Fruit fly (Drosophila melanogaster) whole organism, embryonic: ENCODE data around the gene ND-PDSW.

Source experiments
- Bdp1 ChIP-seq: fragments of 200-800 bp; sonication (Bioruptor generic); optimal IDR thresholded peaks from 3 replicates; lab custom pipeline; 2016; ENCODE audit warnings: missing biosample characterization, missing genetic modification characterization
- C15 ChIP-seq: fragments of 200-800 bp; sonication (Bioruptor generic); IDR thresholded peaks from 3 replicates; pipeline ENCODE4 v1.3.6; 2022; ENCODE audit warnings: missing biosample characterization, missing genetic modification characterization
- CG10147 ChIP-seq: fragments of 200-800 bp; sonication (Bioruptor generic); optimal IDR thresholded peaks from 2 replicates; lab custom pipeline; 2019; ENCODE audit warnings: missing biosample characterization, mild to moderate bottlenecking, missing genetic modification characterization, moderate library complexity
- CG1024 ChIP-seq: fragments of 200-800 bp; sonication (Bioruptor generic); IDR thresholded peaks from 2 replicates; pipeline ENCODE4 v1.3.6; 2022; ENCODE audit warnings: missing biosample characterization, missing genetic modification characterization
- CG11456 ChIP-seq: fragments of 200-800 bp; sonication (Bioruptor generic); IDR thresholded peaks from 3 replicates; pipeline ENCODE4 v1.3.6; 2022; ENCODE audit warnings: missing biosample characterization, missing genetic modification characterization
- CG11560 ChIP-seq: fragments of 200-800 bp; sonication (Bioruptor generic); IDR thresholded peaks from 3 replicates; pipeline ENCODE4 v1.3.6; 2022; ENCODE audit warnings: missing biosample characterization, missing genetic modification characterization
- CG12071 ChIP-seq: fragments of 200-800 bp; sonication (Bioruptor generic); optimal IDR thresholded peaks from 3 replicates; lab custom pipeline; 2018; ENCODE audit warnings: missing biosample characterization, mild to moderate bottlenecking, missing genetic modification characterization
- CG1602 ChIP-seq: fragments of 200-800 bp; sonication (Bioruptor generic); optimal IDR thresholded peaks from 3 replicates; lab custom pipeline; 2016; ENCODE audit warnings: missing biosample characterization, missing genetic modification characterization
- CG17361 ChIP-seq: fragments of 200-800 bp; sonication (Bioruptor generic); IDR thresholded peaks from 3 replicates; pipeline ENCODE4 v1.3.6; 2022; ENCODE audit warnings: missing biosample characterization, missing genetic modification characterization
- CG1792 ChIP-seq: fragments of 200-800 bp; sonication (Bioruptor generic); optimal IDR thresholded peaks from 2 replicates; lab custom pipeline; 2016; ENCODE audit warnings: missing biosample characterization, missing genetic modification characterization
- CG18476 ChIP-seq: fragments of 200-800 bp; sonication (Bioruptor generic); optimal IDR thresholded peaks from 2 replicates; lab custom pipeline; 2016; ENCODE audit warnings: missing biosample characterization, mild to moderate bottlenecking, missing genetic modification characterization
- CG2199 ChIP-seq: fragments of 200-800 bp; sonication (Bioruptor generic); IDR thresholded peaks from 3 replicates; pipeline ENCODE4 v1.3.6; 2022; ENCODE audit warnings: missing biosample characterization, missing genetic modification characterization
- CG3163 ChIP-seq: fragments of 200-800 bp; sonication (Bioruptor generic); optimal IDR thresholded peaks from 3 replicates; lab custom pipeline; 2016; ENCODE audit warnings: missing biosample characterization, missing genetic modification characterization
- CG32767 ChIP-seq: fragments of 200-800 bp; sonication (Bioruptor generic); IDR thresholded peaks from 2 replicates; pipeline ENCODE4 v1.3.6; 2022; ENCODE audit warnings: missing biosample characterization, missing genetic modification characterization
- CG42726 ChIP-seq: fragments of 200-800 bp; sonication (Bioruptor generic); IDR thresholded peaks from 2 replicates; pipeline ENCODE4 v1.3.6; 2022; ENCODE audit warnings: missing biosample characterization, missing genetic modification characterization; ENCODE audit not compliant: partially characterized antibody
- CG4360 ChIP-seq: fragments of 200-800 bp; sonication (Bioruptor generic); IDR thresholded peaks from 2 replicates; pipeline ENCODE4 v1.3.6; 2022; ENCODE audit warnings: missing biosample characterization, missing genetic modification characterization
- CG4404 ChIP-seq: fragments of 200-800 bp; sonication (Bioruptor generic); IDR thresholded peaks from 2 replicates; pipeline ENCODE4 v1.3.6; 2022; ENCODE audit warnings: missing biosample characterization, missing genetic modification characterization
- CG6254 ChIP-seq: fragments of 200-800 bp; sonication (Bioruptor generic); optimal IDR thresholded peaks from 3 replicates; lab custom pipeline; 2017; ENCODE audit warnings: mild to moderate bottlenecking, missing biosample characterization, missing genetic modification reagents, missing genetic modification characterization
- CG8388 ChIP-seq: fragments of 200-800 bp; sonication (Bioruptor generic); optimal IDR thresholded peaks from 2 replicates; lab custom pipeline; 2019; ENCODE audit warnings: missing biosample characterization, mild to moderate bottlenecking, missing genetic modification characterization, moderate library complexity
- CG9437 ChIP-seq: fragments of 200-800 bp; sonication (Bioruptor generic); optimal IDR thresholded peaks from 2 replicates; lab custom pipeline; 2018; ENCODE audit warnings: missing biosample characterization, mild to moderate bottlenecking, missing genetic modification characterization
- Chrac-16 ChIP-seq: fragments of 200-800 bp; sonication (Bioruptor generic); optimal IDR thresholded peaks from 3 replicates; lab custom pipeline; 2016; ENCODE audit warnings: missing biosample characterization, missing genetic modification characterization
- H15 ChIP-seq: fragments of 200-800 bp; sonication (Bioruptor generic); IDR thresholded peaks from 3 replicates; pipeline ENCODE4 v1.3.6; 2022; ENCODE audit warnings: missing biosample characterization, missing genetic modification characterization
- NC2α ChIP-seq: fragments of 200-800 bp; sonication (Bioruptor generic); optimal IDR thresholded peaks from 2 replicates; lab custom pipeline; 2016; ENCODE audit warnings: missing biosample characterization, missing genetic modification characterization
- Optix ChIP-seq: fragments of 200-800 bp; sonication (Bioruptor generic); IDR thresholded peaks from 3 replicates; pipeline ENCODE4 v1.3.6; 2022; ENCODE audit warnings: missing biosample characterization, missing genetic modification characterization
- Sry-δ ChIP-seq: fragments of 200-800 bp; sonication (Bioruptor generic); optimal IDR thresholded peaks from 2 replicates; lab custom pipeline; 2016; ENCODE audit warnings: missing biosample characterization, missing genetic modification characterization
- TFAM ChIP-seq: fragments of 200-800 bp; sonication (Bioruptor generic); optimal IDR thresholded peaks from 2 replicates; lab custom pipeline; 2017; ENCODE audit warnings: missing biosample characterization, missing genetic modification characterization, inconsistent platforms
- Xrp1 ChIP-seq: fragments of 200-800 bp; sonication (Bioruptor generic); IDR thresholded peaks from 2 replicates; pipeline ENCODE4 v1.3.6; 2022; ENCODE audit warnings: missing biosample characterization, missing genetic modification characterization
- aop ChIP-seq: fragments of 200-800 bp; sonication (Bioruptor generic); IDR thresholded peaks from 2 replicates; pipeline ENCODE4 v1.3.6; 2022; ENCODE audit warnings: missing biosample characterization, missing genetic modification characterization
- cad ChIP-seq: fragments of >200 bp; optimal IDR thresholded peaks from 2 replicates; lab custom pipeline; 2017; ENCODE audit warnings: missing biosample characterization, missing genetic modification characterization
- cg ChIP-seq: fragments of 200-800 bp; sonication (Bioruptor generic); optimal IDR thresholded peaks from 3 replicates; lab custom pipeline; 2019; ENCODE audit warnings: missing biosample characterization, mild to moderate bottlenecking, missing genetic modification characterization, moderate library complexity
- corto ChIP-seq: fragments of 200-800 bp; sonication (Bioruptor generic); optimal IDR thresholded peaks from 2 replicates; lab custom pipeline; 2016; ENCODE audit warnings: missing biosample characterization, mild to moderate bottlenecking, missing genetic modification characterization, moderate library complexity
- crol ChIP-seq: fragments of 200-800 bp; sonication (Bioruptor generic); IDR thresholded peaks from 2 replicates; pipeline ENCODE4 v1.3.6; 2022; ENCODE audit warnings: missing biosample characterization, missing genetic modification characterization
- danr ChIP-seq: fragments of 200-800 bp; sonication (Bioruptor generic); IDR thresholded peaks from 2 replicates; pipeline ENCODE4 v1.3.6; 2022; ENCODE audit warnings: missing biosample characterization, missing genetic modification characterization
- dati ChIP-seq: fragments of 200-800 bp; sonication (Bioruptor generic); IDR thresholded peaks from 2 replicates; pipeline ENCODE4 v1.3.6; 2022; ENCODE audit warnings: missing biosample characterization, missing genetic modification characterization
- dpn ChIP-seq, 2 experiments: fragments of 200-800 bp; sonication (Bioruptor generic); optimal IDR thresholded peaks; 3 replicates each; lab custom pipeline; 2016; ENCODE audit warnings: missing biosample characterization in 2 of 2, missing genetic modification characterization in 2 of 2
- esg ChIP-seq: fragments of 200-800 bp; sonication (Bioruptor generic); conservative IDR thresholded peaks from 2 replicates; pipeline ENCODE4 v1.3.6; 2022; ENCODE audit warnings: missing biosample characterization, missing genetic modification characterization
- gem ChIP-seq: fragments of 200-800 bp; sonication (Bioruptor generic); optimal IDR thresholded peaks from 2 replicates; lab custom pipeline; 2019; ENCODE audit warnings: missing biosample characterization, mild to moderate bottlenecking, missing genetic modification characterization, moderate library complexity
- hb ChIP-seq: fragments of 200-800 bp; sonication (Bioruptor generic); IDR thresholded peaks from 3 replicates; pipeline ENCODE4 v1.3.6; 2022; ENCODE audit warnings: missing biosample characterization, missing genetic modification characterization; ENCODE audit not compliant: partially characterized antibody
- insv ChIP-seq, 2 experiments: fragments of 200-800 bp; sonication (Bioruptor generic); optimal IDR thresholded peaks; 3 replicates each; lab custom pipeline; 2016 to 2018; ENCODE audit warnings: missing biosample characterization in 2 of 2, missing genetic modification characterization in 2 of 2
- kni ChIP-seq: fragments of 200-800 bp; sonication (Bioruptor generic); optimal IDR thresholded peaks from 3 replicates; lab custom pipeline; 2017; ENCODE audit warnings: mild to moderate bottlenecking, missing biosample characterization, missing genetic modification reagents, missing genetic modification characterization
- onecut ChIP-seq: fragments of 200-800 bp; sonication (Bioruptor generic); IDR thresholded peaks from 2 replicates; pipeline ENCODE4 v1.3.6; 2022; ENCODE audit warnings: missing biosample characterization, missing genetic modification characterization
- phol ChIP-seq: fragments of 200-800 bp; sonication (Bioruptor generic); optimal IDR thresholded peaks from 3 replicates; lab custom pipeline; 2018; ENCODE audit warnings: missing biosample characterization, mild to moderate bottlenecking, missing genetic modification characterization, moderate library complexity
- ro ChIP-seq: fragments of 200-800 bp; sonication (Bioruptor generic); IDR thresholded peaks from 2 replicates; pipeline ENCODE4 v1.3.6; 2022; ENCODE audit warnings: missing biosample characterization, missing genetic modification characterization
- sd ChIP-seq: fragments of 200-800 bp; sonication (Bioruptor generic); optimal IDR thresholded peaks from 3 replicates; lab custom pipeline; 2018; ENCODE audit warnings: missing biosample characterization, mild to moderate bottlenecking, missing genetic modification characterization, moderate library complexity
- sens ChIP-seq: fragments of 200-800 bp; sonication (Bioruptor generic); peaks from one replicate; lab custom pipeline; 2016; ENCODE audit warnings: missing biosample characterization, missing genetic modification characterization
- shn ChIP-seq: fragments of 200-800 bp; sonication (Bioruptor generic); optimal IDR thresholded peaks from 3 replicates; lab custom pipeline; 2016; ENCODE audit warnings: missing biosample characterization, missing genetic modification characterization
- sima ChIP-seq: fragments of 200-800 bp; sonication (Bioruptor generic); optimal IDR thresholded peaks from 2 replicates; lab custom pipeline; 2016; ENCODE audit warnings: missing biosample characterization, missing genetic modification characterization
- sna ChIP-seq: fragments of 200-800 bp; sonication (Bioruptor generic); IDR thresholded peaks from 2 replicates; pipeline ENCODE4 v1.3.6; 2022; ENCODE audit warnings: missing biosample characterization, missing genetic modification characterization; ENCODE audit not compliant: partially characterized antibody
- toy ChIP-seq: fragments of 200-800 bp; sonication (Bioruptor generic); IDR thresholded peaks from 2 replicates; pipeline ENCODE4 v1.3.6; 2022; ENCODE audit warnings: missing biosample characterization, missing genetic modification characterization
- vnd ChIP-seq: fragments of 200-800 bp; sonication (Bioruptor generic); IDR thresholded peaks from 3 replicates; pipeline ENCODE4 v1.3.6; 2022; ENCODE audit warnings: missing biosample characterization, missing genetic modification characterization; ENCODE audit not compliant: partially characterized antibody
- vvl ChIP-seq: fragments of 200-800 bp; sonication (Bioruptor generic); IDR thresholded peaks from 2 replicates; pipeline ENCODE4 v1.3.6; 2022; ENCODE audit warnings: missing biosample characterization, missing genetic modification characterization
- yki ChIP-seq: fragments of >200 bp; optimal IDR thresholded peaks from 3 replicates; lab custom pipeline; 2018

ND-PDSW gene

DNA sequence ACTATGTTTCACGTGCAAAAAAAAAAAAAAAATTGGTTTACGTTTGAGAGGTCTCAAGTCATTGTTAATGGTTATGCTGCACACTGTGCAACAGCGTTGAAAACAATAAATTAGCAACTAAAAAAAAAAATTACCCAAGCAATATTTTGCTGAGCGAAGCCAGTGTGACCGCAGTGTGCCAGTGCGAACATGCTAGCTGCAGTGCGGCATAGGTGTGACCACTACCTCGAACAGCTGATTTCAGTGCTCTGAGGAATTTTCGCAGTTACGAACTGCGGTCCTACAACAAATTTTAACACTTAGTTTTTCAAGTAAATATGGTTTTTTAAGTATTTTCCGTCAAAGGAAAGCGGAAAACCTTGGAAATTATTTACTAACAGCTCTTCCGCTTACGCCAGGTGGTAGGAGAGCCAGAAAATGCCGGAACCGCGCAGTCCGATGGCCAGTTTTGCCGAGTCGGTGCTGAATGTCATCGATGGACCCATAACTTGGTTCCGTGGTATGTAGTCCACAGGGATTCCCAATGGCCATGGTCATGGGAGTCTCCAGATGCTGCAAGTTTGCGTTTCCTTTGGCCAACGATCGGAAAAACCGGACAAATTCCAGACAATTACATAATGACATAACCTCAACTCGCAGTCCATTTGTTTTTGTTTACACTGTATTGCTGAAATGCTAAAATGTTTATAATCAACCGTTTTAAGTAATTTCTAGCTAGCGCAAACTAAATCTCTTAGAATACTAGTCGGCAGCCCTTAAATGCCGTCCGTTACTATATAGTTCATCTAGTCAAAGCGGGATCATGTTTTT, at the start of gene ND-PDSW, which contains the start of gene msl-2 (continued):
- TF ChIP-seq CG1024 (GFP tag; lab: Robert Waterston, UW) (no peak), CG4404 (GFP tag; lab: Robert Waterston, UW) (no peak), CG1602 (GFP tag; lab: Kevin White, UChicago) (no peak), CG6254 (GFP tag; lab: Kevin White, UChicago) (no peak), onecut (GFP tag; lab: Robert Waterston, UW) (no peak), kni (GFP tag; lab: Kevin White, UChicago) (no peak), toy (GFP tag; lab: Robert Waterston, UW) (no peak), CG12071 (GFP tag; lab: Kevin White, UChicago) (no peak), phol (tag; lab: Kevin White, UChicago) (peak; percentile 26), CG10147 (no peak), TFAM (GFP tag; lab: Kevin White, UChicago) (no peak), CG9437 (peak; percentile 51), sna (no peak), sima (no peak), Xrp1 (GFP tag; lab: Robert Waterston, UW) (no peak), CG8388 (GFP tag; lab: Kevin White, UChicago) (no peak), Bdp1 (GFP tag; lab: Kevin White, UChicago) (no peak), gem (no peak), CG17361 (GFP tag; lab: Robert Waterston, UW) (no peak), Sry-δ (peak; percentile 35), insv (GFP tag; optimal IDR thresholded peaks at IDR 0.05; lab: Kevin White, UChicago) (peak in 1 of 2 experiments; percentile 9), sd (no peak), CG18476 (no peak), Chrac-16 (no peak), dpn (GFP tag; optimal IDR thresholded peaks at IDR 0.05; lab: Kevin White, UChicago) (no peak), C15 (no peak), CG42726 (GFP tag; lab: Robert Waterston, UW) (peak; percentile 57; the same call in 1 of the 2 replicates), esg (no peak), cad (GFP tag; lab: Kevin White, UChicago) (no peak), CG4360 (no peak), cg (GFP tag; lab: Kevin White, UChicago) (no peak), CG1792 (GFP tag; lab: Kevin White, UChicago) (no peak), vvl (GFP tag; lab: Robert Waterston, UW) (no peak), CG32767 (GFP tag; lab: Robert Waterston, UW) (no peak), corto (GFP tag; lab: Kevin White, UChicago) (no peak), CG11456 (GFP tag; lab: Robert Waterston, UW) (no peak), dati (GFP tag; lab: Robert Waterston, UW) (no peak), ro (GFP tag; lab: Robert Waterston, UW) (no peak), CG11560 (tag; lab: Robert Waterston, UW) (no peak), CG2199 (no peak), crol (GFP tag; lab: Robert Waterston, UW) (no peak), CG3163 (GFP tag; lab: Kevin White, UChicago) (no peak), Optix (no peak), shn (GFP tag; lab: Kevin White, UChicago) (no peak), yki (lab: Kevin White, UChicago) (no peak), danr (no peak), H15 (GFP tag; lab: Robert Waterston, UW) (no peak), vnd (GFP tag; lab: Robert Waterston, UW) (no peak), sens (GFP tag; lab: Kevin White, UChicago) (peak; percentile 43), NC2α (GFP tag; lab: Kevin White, UChicago) (no peak), hb (no peak), aop (no peak)
